Fruit fly (Drosophila melanogaster) whole organism, embryonic: ENCODE results near the gene CG45073.

ENCODE experiments used
- Blimp-1 ChIP-seq: fragments of 200-800 bp; sonication (Bioruptor generic); optimal IDR thresholded peaks from 3 replicates; lab custom pipeline; 2018; ENCODE audit warnings: missing biosample characterization, missing genetic modification characterization, mild to moderate bottlenecking, moderate library complexity, missing genetic modification reagents
- CG10274 ChIP-seq: fragments of 200-800 bp; sonication (Bioruptor generic); optimal IDR thresholded peaks from 3 replicates; lab custom pipeline; 2017; ENCODE audit warnings: missing biosample characterization, mild to moderate bottlenecking, missing genetic modification characterization
- CG11456 ChIP-seq: fragments of 200-800 bp; sonication (Bioruptor generic); IDR thresholded peaks from 3 replicates; pipeline ENCODE4 v1.3.6; 2022; ENCODE audit warnings: missing biosample characterization, missing genetic modification characterization
- CG12769 ChIP-seq: fragments of 200-800 bp; sonication (Bioruptor generic); optimal IDR thresholded peaks from 2 replicates; lab custom pipeline; 2019; ENCODE audit warnings: missing biosample characterization, mild to moderate bottlenecking, missing genetic modification characterization, moderate library complexity
- CG13287 ChIP-seq: fragments of 200-800 bp; sonication (Bioruptor generic); IDR thresholded peaks from 2 replicates; pipeline ENCODE4 v1.3.6; 2022; ENCODE audit warnings: missing biosample characterization, missing genetic modification characterization; ENCODE audit not compliant: partially characterized antibody
- CG1832 ChIP-seq: fragments of 200-800 bp; sonication (Bioruptor generic); optimal IDR thresholded peaks from 2 replicates; lab custom pipeline; 2017; ENCODE audit warnings: missing biosample characterization, mild to moderate bottlenecking, missing genetic modification characterization, inconsistent platforms
- CG2199 ChIP-seq: fragments of 200-800 bp; sonication (Bioruptor generic); IDR thresholded peaks from 3 replicates; pipeline ENCODE4 v1.3.6; 2022; ENCODE audit warnings: missing biosample characterization, missing genetic modification characterization
- CG31441 ChIP-seq: fragments of 200-800 bp; sonication (Bioruptor generic); IDR thresholded peaks from 2 replicates; pipeline ENCODE4 v1.3.6; 2022; ENCODE audit warnings: missing biosample characterization, missing genetic modification characterization
- CG4282 ChIP-seq: fragments of 200-800 bp; sonication (Bioruptor generic); optimal IDR thresholded peaks from 2 replicates; lab custom pipeline; 2016; ENCODE audit warnings: missing biosample characterization, missing genetic modification characterization
- CG6689 ChIP-seq: fragments of 200-800 bp; sonication (Bioruptor generic); IDR thresholded peaks from 2 replicates; pipeline ENCODE4 v1.3.6; 2022; ENCODE audit warnings: missing biosample characterization, missing genetic modification characterization
- CG6791 ChIP-seq: fragments of 200-800 bp; sonication (Bioruptor generic); IDR thresholded peaks from 3 replicates; pipeline ENCODE4 v1.3.6; 2022; ENCODE audit warnings: missing biosample characterization, missing genetic modification characterization; ENCODE audit not compliant: partially characterized antibody
- CG6813 ChIP-seq: fragments of 200-800 bp; sonication (Bioruptor generic); optimal IDR thresholded peaks from 2 replicates; lab custom pipeline; 2017; ENCODE audit warnings: missing biosample characterization, missing genetic modification characterization, mild to moderate bottlenecking, moderate library complexity, missing genetic modification reagents
- CG8765 ChIP-seq: fragments of 200-800 bp; sonication (Bioruptor generic); IDR thresholded peaks from 2 replicates; pipeline ENCODE4 v1.3.6; 2022; ENCODE audit warnings: missing biosample characterization, missing genetic modification characterization
- Dek ChIP-seq: fragments of 200-800 bp; sonication (Bioruptor generic); optimal IDR thresholded peaks from 3 replicates; lab custom pipeline; 2019; ENCODE audit warnings: missing biosample characterization, mild to moderate bottlenecking, missing genetic modification characterization, moderate library complexity
- Dll ChIP-seq: fragments of 200-800 bp; sonication (Bioruptor generic); IDR thresholded peaks from 4 replicates; pipeline ENCODE4 v1.3.6; 2022; ENCODE audit warnings: missing biosample characterization, missing genetic modification characterization; ENCODE audit not compliant: partially characterized antibody
- Doc2 ChIP-seq: fragments of 200-800 bp; sonication (Bioruptor generic); IDR thresholded peaks from 2 replicates; pipeline ENCODE4 v1.3.6; 2022; ENCODE audit warnings: missing biosample characterization, missing genetic modification characterization
- Drgx ChIP-seq: fragments of 200-800 bp; sonication (Bioruptor generic); IDR thresholded peaks from 2 replicates; pipeline ENCODE4 v1.3.6; 2022; ENCODE audit warnings: missing biosample characterization, missing genetic modification characterization
- E2f2 ChIP-seq: fragments of 200-800 bp; sonication (Bioruptor generic); IDR thresholded peaks from 2 replicates; pipeline ENCODE4 v1.3.6; 2022; ENCODE audit warnings: missing biosample characterization, missing genetic modification characterization
- Gsc ChIP-seq: fragments of 200-800 bp; sonication (Bioruptor generic); IDR thresholded peaks from 2 replicates; pipeline ENCODE4 v1.3.6; 2022; ENCODE audit warnings: missing biosample characterization, missing genetic modification characterization
- HLHmδ ChIP-seq: fragments of 200-800 bp; sonication (Bioruptor generic); optimal IDR thresholded peaks from 2 replicates; lab custom pipeline; 2018; ENCODE audit warnings: missing biosample characterization, mild to moderate bottlenecking, missing genetic modification characterization, moderate library complexity
- Hr3 ChIP-seq: fragments of 200-800 bp; sonication (Bioruptor generic); optimal IDR thresholded peaks from 3 replicates; lab custom pipeline; 2016; ENCODE audit warnings: missing biosample characterization, missing genetic modification characterization
- Hr78 ChIP-seq, 2 experiments: fragments of 200-800 bp in 1 of 2; fragments of >200 bp in 1 of 2; sonication (Bioruptor generic) in 1 of 2; optimal IDR thresholded peaks; 2 replicates each; lab custom pipeline; 2017 to 2019; ENCODE audit warnings: missing biosample characterization in 2 of 2, missing genetic modification characterization in 2 of 2, mild to moderate bottlenecking in 1 of 2, moderate library complexity in 1 of 2
- Jarid2 ChIP-seq: fragments of 200-800 bp; sonication (Bioruptor generic); optimal IDR thresholded peaks from 3 replicates; lab custom pipeline; 2017; ENCODE audit warnings: mild to moderate bottlenecking, missing biosample characterization, missing genetic modification reagents, missing genetic modification characterization
- MESR4 ChIP-seq: fragments of 200-800 bp; sonication (Bioruptor generic); optimal IDR thresholded peaks from 2 replicates; lab custom pipeline; 2018; ENCODE audit warnings: missing biosample characterization, mild to moderate bottlenecking, missing genetic modification characterization, moderate library complexity
- NFAT ChIP-seq: fragments of 200-800 bp; sonication (Bioruptor generic); IDR thresholded peaks from 2 replicates; pipeline ENCODE4 v1.3.6; 2022; ENCODE audit warnings: missing biosample characterization, missing genetic modification characterization
- Oaz ChIP-seq: fragments of 200-800 bp; sonication (Bioruptor generic); IDR thresholded peaks from 2 replicates; pipeline ENCODE4 v1.3.6; 2022; ENCODE audit warnings: missing biosample characterization, missing genetic modification characterization
- Sin3A ChIP-seq: fragments of >200 bp; optimal IDR thresholded peaks from 2 replicates; lab custom pipeline; 2018
- Trl ChIP-seq, 3 experiments: fragments of >200 bp in 2 of 3; fragments of 200-800 bp in 1 of 3; sonication (Bioruptor generic) in 1 of 3; optimal IDR thresholded peaks; 2 replicates in 1 of 3; 3 replicates in 2 of 3; lab custom pipeline; 2016 to 2017; ENCODE audit warnings: missing biosample characterization in 1 of 3, missing genetic modification characterization in 1 of 3
- Xrp1 ChIP-seq: fragments of 200-800 bp; sonication (Bioruptor generic); IDR thresholded peaks from 2 replicates; pipeline ENCODE4 v1.3.6; 2022; ENCODE audit warnings: missing biosample characterization, missing genetic modification characterization
- ac ChIP-seq: fragments of 200-800 bp; sonication (Bioruptor generic); optimal IDR thresholded peaks from 3 replicates; lab custom pipeline; 2017; ENCODE audit warnings: missing biosample characterization, mild to moderate bottlenecking, missing genetic modification characterization
- bbx ChIP-seq: fragments of 200-800 bp; sonication (Bioruptor generic); IDR thresholded peaks from 2 replicates; pipeline ENCODE4 v1.3.6; 2022; ENCODE audit warnings: missing biosample characterization, missing genetic modification characterization; ENCODE audit not compliant: partially characterized antibody
- bcd ChIP-seq: fragments of 200-800 bp; sonication (Bioruptor generic); optimal IDR thresholded peaks from 2 replicates; lab custom pipeline; 2017; ENCODE audit warnings: missing biosample characterization, mild to moderate bottlenecking, missing genetic modification characterization
- caup ChIP-seq: fragments of 200-800 bp; sonication (Bioruptor generic); optimal IDR thresholded peaks from 3 replicates; lab custom pipeline; 2017; ENCODE audit warnings: missing biosample characterization, mild to moderate bottlenecking, missing genetic modification characterization, moderate library complexity; ENCODE audit not compliant: severe bottlenecking
- chn ChIP-seq: fragments of 200-800 bp; sonication (Bioruptor generic); optimal IDR thresholded peaks from 2 replicates; lab custom pipeline; 2016; ENCODE audit warnings: missing biosample characterization, missing genetic modification characterization
- dysf ChIP-seq: fragments of 200-800 bp; sonication (Bioruptor generic); IDR thresholded peaks from 3 replicates; pipeline ENCODE4 v1.3.6; 2022; ENCODE audit warnings: missing biosample characterization, missing genetic modification characterization
- eve ChIP-seq, 2 experiments: fragments of >200 bp; optimal IDR thresholded peaks; 2 replicates each; lab custom pipeline; 2017; ENCODE audit warnings: missing biosample characterization in 2 of 2, missing genetic modification characterization in 2 of 2
- kah ChIP-seq: fragments of 200-800 bp; sonication (Bioruptor generic); optimal IDR thresholded peaks from 2 replicates; lab custom pipeline; 2018; ENCODE audit warnings: missing biosample characterization, mild to moderate bottlenecking, missing genetic modification characterization
- oc ChIP-seq: fragments of 200-800 bp; sonication (Bioruptor generic); optimal IDR thresholded peaks from 2 replicates; lab custom pipeline; 2018; ENCODE audit warnings: missing biosample characterization, mild to moderate bottlenecking, missing genetic modification characterization, moderate library complexity
- org-1 ChIP-seq: fragments of 200-800 bp; sonication (Bioruptor generic); optimal IDR thresholded peaks from 2 replicates; lab custom pipeline; 2017; ENCODE audit warnings: missing biosample characterization, missing genetic modification characterization
- otp ChIP-seq: fragments of 200-800 bp; sonication (Bioruptor generic); IDR thresholded peaks from 3 replicates; pipeline ENCODE4, ENCODE4 v1.3.6; 2022; ENCODE audit warnings: missing biosample characterization, missing genetic modification characterization
- pros ChIP-seq: fragments of 200-800 bp; sonication (Bioruptor generic); optimal IDR thresholded peaks from 3 replicates; lab custom pipeline; 2019; ENCODE audit warnings: missing biosample characterization, mild to moderate bottlenecking, missing genetic modification characterization, moderate library complexity
- schlank ChIP-seq: fragments of 200-800 bp; sonication (Bioruptor generic); optimal IDR thresholded peaks from 2 replicates; lab custom pipeline; 2018; ENCODE audit warnings: missing biosample characterization, mild to moderate bottlenecking, missing genetic modification characterization
- sens ChIP-seq: fragments of 200-800 bp; sonication (Bioruptor generic); peaks from one replicate; lab custom pipeline; 2016; ENCODE audit warnings: missing biosample characterization, missing genetic modification characterization
- so ChIP-seq: fragments of 200-800 bp; sonication (Bioruptor generic); IDR thresholded peaks from 3 replicates; pipeline ENCODE4 v1.3.6; 2022; ENCODE audit warnings: missing biosample characterization, missing genetic modification characterization
- vvl ChIP-seq: fragments of 200-800 bp; sonication (Bioruptor generic); IDR thresholded peaks from 2 replicates; pipeline ENCODE4 v1.3.6; 2022; ENCODE audit warnings: missing biosample characterization, missing genetic modification characterization
- z ChIP-seq: fragments of 200-800 bp; sonication (Bioruptor generic); IDR thresholded peaks from 3 replicates; pipeline ENCODE4 v1.3.6; 2022; ENCODE audit warnings: missing biosample characterization, missing genetic modification characterization

The CG45073 gene

dm6 chr3R:30160312-30160942 is 35.9 kb upstream of the CG45073 start, which contains the start of gene CG11498:
Gene CG11498, minus strand, starts transcription at chr3R:30160473.
- TF ChIP-seq Dll (GFP tag; lab: Robert Waterston, UW) = no peak
- TF ChIP-seq CG6791 (GFP tag; lab: Robert Waterston, UW) = peak; percentile 41; the same call in 1 of the 3 replicates
- TF ChIP-seq Trl (optimal IDR thresholded peaks at IDR 0.05; lab: Kevin White, UChicago) = peak; percentile 66 to 83
- TF ChIP-seq Trl (GFP tag; optimal IDR thresholded peaks at IDR 0.05; lab: Kevin White, UChicago) = no peak
- TF ChIP-seq schlank = no peak
- 0 out of 3 replicates have a peak, but pooled peaks have one; percentile 44 for TF ChIP-seq so (GFP tag; lab: Robert Waterston, UW)
- TF ChIP-seq org-1 = no peak
- TF ChIP-seq CG10274 (GFP tag; lab: Kevin White, UChicago) = no peak
- 0 out of 2 replicates have a peak, but pooled peaks have one; percentile 19 for TF ChIP-seq Xrp1 (GFP tag; lab: Robert Waterston, UW)
- 0 out of 3 replicates have a peak, but pooled peaks have one; percentile 3 for TF ChIP-seq otp (GFP tag; lab: Robert Waterston, UW)
- 0 out of 2 replicates have a peak, but pooled peaks have one; percentile 35 for TF ChIP-seq bbx (GFP tag; lab: Robert Waterston, UW)
- peak; percentile 15 for TF ChIP-seq Blimp-1
- TF ChIP-seq Drgx = peak; percentile 72
- no peak for TF ChIP-seq MESR4 (GFP tag; lab: Kevin White, UChicago)
- TF ChIP-seq oc (tag; lab: Kevin White, UChicago) = peak; percentile 55
- TF ChIP-seq Sin3A (lab: Kevin White, UChicago) = no peak
- TF ChIP-seq CG31441 (GFP tag; lab: Robert Waterston, UW) = 0 out of 2 replicates have a peak, but pooled peaks have one; percentile 10
- no peak for TF ChIP-seq Hr3 (GFP tag; lab: Kevin White, UChicago)
- no peak for TF ChIP-seq Gsc (GFP tag; lab: Robert Waterston, UW)
- peak; percentile 67 for TF ChIP-seq Jarid2 (GFP tag; lab: Kevin White, UChicago)
- TF ChIP-seq Oaz (GFP tag; lab: Robert Waterston, UW) = no peak
- TF ChIP-seq Doc2 = no peak
- TF ChIP-seq dysf = 0 out of 3 replicates have a peak, but pooled peaks have one; percentile 11
- TF ChIP-seq vvl (GFP tag; lab: Robert Waterston, UW) = peak; percentile 36; the same call in 1 of the 2 replicates
- no peak for TF ChIP-seq Dek
- no peak for TF ChIP-seq CG8765
- no peak for TF ChIP-seq CG6813 (GFP tag; lab: Kevin White, UChicago)
- TF ChIP-seq NFAT (GFP tag; lab: Robert Waterston, UW) = no peak
- TF ChIP-seq CG2199 (GFP tag; lab: Robert Waterston, UW) = peak; percentile 88
- TF ChIP-seq kah (GFP tag; lab: Kevin White, UChicago) = no peak
- TF ChIP-seq sens (GFP tag; lab: Kevin White, UChicago) = peak; percentile 55
- peak; percentile 36 for TF ChIP-seq CG12769 (tag; lab: Kevin White, UChicago)
- TF ChIP-seq z (GFP tag; lab: Robert Waterston, UW) = 0 out of 3 replicates have a peak, but pooled peaks have one; percentile 65
- TF ChIP-seq HLHmδ (GFP tag; lab: Kevin White, UChicago) = peak; percentile 2
- no peak for TF ChIP-seq eve (GFP tag; optimal IDR thresholded peaks at IDR 0.05; lab: Kevin White, UChicago)
- no peak for TF ChIP-seq ac (GFP tag; lab: Kevin White, UChicago)
- TF ChIP-seq pros (GFP tag; lab: Kevin White, UChicago) = peak; percentile 22
- TF ChIP-seq bcd (GFP tag; lab: Kevin White, UChicago) = no peak
- TF ChIP-seq CG6689 (GFP tag; lab: Robert Waterston, UW) = no peak
- no peak for TF ChIP-seq CG4282
- peak; percentile 31; the same call in 1 of the 2 replicates for TF ChIP-seq E2f2 (GFP tag; lab: Robert Waterston, UW)
- TF ChIP-seq CG1832 (GFP tag; lab: Kevin White, UChicago) = peak; percentile 4
- TF ChIP-seq CG13287 (GFP tag; lab: Robert Waterston, UW) = peak; percentile 11; the same call in 1 of the 2 replicates
- no peak for TF ChIP-seq chn (GFP tag; lab: Kevin White, UChicago)
- TF ChIP-seq Hr78 (GFP tag; optimal IDR thresholded peaks at IDR 0.05; lab: Kevin White, UChicago) = peak in 1 of 2 experiments; percentile 50
- TF ChIP-seq CG11456 (GFP tag; lab: Robert Waterston, UW) = no peak
- no peak for TF ChIP-seq caup
- TF ChIP-seq, all 482 proteins: peak for 23
